Worm (Caenorhabditis elegans) whole organism, L1 larva: ENCODE data around the gene far-5.

Experiments used
- C16A3.4 ChIP-seq: fragments of 150-350 bp; optimal IDR thresholded peaks from 2 replicates; lab custom pipeline; 2014; ENCODE audit warnings: missing biosample characterization, missing genetic modification characterization
- C34B4.2 ChIP-seq: sonication (generic microtip); optimal IDR thresholded peaks from 2 replicates; lab custom pipeline; 2017; ENCODE audit warnings: mild to moderate bottlenecking, missing genetic modification characterization, missing compliant biosample characterization
- Y116A8C.19 ChIP-seq: sonication (generic microtip); optimal IDR thresholded peaks from 2 replicates; lab custom pipeline; 2016; ENCODE audit warnings: missing compliant biosample characterization, missing genetic modification characterization, borderline replicate concordance
- aly-2 ChIP-seq: fragments of 150-350 bp; optimal IDR thresholded peaks from 2 replicates; lab custom pipeline; 2014; ENCODE audit warnings: missing biosample characterization, missing genetic modification characterization
- blmp-1 ChIP-seq: fragments of 150-350 bp; optimal IDR thresholded peaks from 2 replicates; lab custom pipeline; 2014; ENCODE audit warnings: missing biosample characterization, missing genetic modification characterization
- ceh-8 ChIP-seq: fragments of 200-800 bp; sonication (Bioruptor generic); optimal IDR thresholded peaks from 2 replicates; lab custom pipeline; 2018; ENCODE audit warnings: mild to moderate bottlenecking, missing genetic modification characterization, moderate library complexity, missing compliant biosample characterization
- ceh-82 ChIP-seq, 3 experiments: fragments of 150-350 bp in 1 of 3; sonication (generic microtip) in 2 of 3; optimal IDR thresholded peaks; 2 replicates each; lab custom pipeline; 2014 to 2017; ENCODE audit warnings: missing biosample characterization in 3 of 3, missing genetic modification characterization in 3 of 3
- ceh-88 ChIP-seq: fragments of 200-800 bp; sonication (Bioruptor generic); IDR thresholded peaks from 2 replicates; pipeline ENCODE4 v1.3.6; 2022; ENCODE audit warnings: missing genetic modification characterization, missing compliant biosample characterization
- ces-1 ChIP-seq: fragments of 150-350 bp; optimal IDR thresholded peaks from 2 replicates; lab custom pipeline; 2014; ENCODE audit warnings: missing biosample characterization, missing genetic modification reagents, missing genetic modification characterization
- dpl-1 ChIP-seq, 3 experiments: fragments of 150-350 bp in 2 of 3; sonication (generic microtip) in 1 of 3; optimal IDR thresholded peaks; 2 replicates each; lab custom pipeline; 2014 to 2017; ENCODE audit warnings: missing biosample characterization in 3 of 3, missing genetic modification characterization in 3 of 3, missing genetic modification reagents in 3 of 3
- efl-1 ChIP-seq, 4 experiments: fragments of 150-350 bp; optimal IDR thresholded peaks in 3 of 4; peaks in 1 of 4; 1 replicate in 1 of 4; 2 replicates in 3 of 4; lab custom pipeline; 2014; ENCODE audit warnings: missing biosample characterization in 2 of 4, missing genetic modification characterization in 2 of 4, missing genetic modification reagents in 2 of 4
- fkh-10 ChIP-seq: sonication (generic microtip); optimal IDR thresholded peaks from 2 replicates; lab custom pipeline; 2017; ENCODE audit warnings: missing biosample characterization, missing genetic modification reagents, missing genetic modification characterization
- fkh-4 ChIP-seq: sonication (generic microtip); optimal IDR thresholded peaks from 2 replicates; lab custom pipeline; 2016; ENCODE audit warnings: missing compliant biosample characterization, missing genetic modification characterization, borderline replicate concordance
- fos-1 ChIP-seq: fragments of 150-350 bp; optimal IDR thresholded peaks from 2 replicates; lab custom pipeline; 2014; ENCODE audit warnings: missing biosample characterization, missing genetic modification characterization
- grh-1 ChIP-seq: fragments of 200-800 bp; sonication (Bioruptor generic); IDR thresholded peaks from 2 replicates; pipeline ENCODE4 v1.3.6; 2022; ENCODE audit warnings: missing genetic modification reagents, missing genetic modification characterization, missing compliant biosample characterization
- hlh-17 ChIP-seq: fragments of 200-800 bp; sonication (Bioruptor generic); optimal IDR thresholded peaks from 2 replicates; lab custom pipeline; 2018; ENCODE audit warnings: missing genetic modification characterization, mild to moderate bottlenecking, missing compliant biosample characterization, moderate library complexity, borderline replicate concordance
- jun-1 ChIP-seq: fragments of 150-350 bp; optimal IDR thresholded peaks from 2 replicates; lab custom pipeline; 2014; ENCODE audit warnings: missing biosample characterization, missing genetic modification reagents, missing genetic modification characterization
- lin-14 ChIP-seq: fragments of 200-800 bp; sonication (Bioruptor generic); optimal IDR thresholded peaks from 2 replicates; lab custom pipeline; 2018; ENCODE audit warnings: mild to moderate bottlenecking, missing genetic modification characterization, moderate library complexity, missing compliant biosample characterization
- lin-15B ChIP-seq: fragments of 150-350 bp; sonication (generic microtip); optimal IDR thresholded peaks from 3 replicates; lab custom pipeline; 2014; ENCODE audit warnings: missing biosample characterization, missing genetic modification characterization
- lin-35 ChIP-seq, 2 experiments: fragments of 150-350 bp; optimal IDR thresholded peaks; 2 replicates each; lab custom pipeline; 2014; ENCODE audit warnings: missing biosample characterization in 2 of 2, missing genetic modification characterization in 2 of 2, missing genetic modification reagents in 2 of 2
- lsy-2 ChIP-seq, 2 experiments: fragments of 150-350 bp; optimal IDR thresholded peaks; 2 replicates each; lab custom pipeline; 2014; ENCODE audit warnings: missing biosample characterization in 2 of 2, missing genetic modification characterization in 2 of 2
- mab-9 ChIP-seq: fragments of 200-800 bp; sonication (Bioruptor generic); IDR thresholded peaks from 2 replicates; pipeline ENCODE4 v1.3.6; 2022; ENCODE audit warnings: missing genetic modification reagents, missing genetic modification characterization, missing compliant biosample characterization
- mef-2 ChIP-seq: fragments of 150-350 bp; optimal IDR thresholded peaks from 2 replicates; lab custom pipeline; 2014; ENCODE audit warnings: missing biosample characterization, missing genetic modification characterization
- nhr-20 ChIP-seq: sonication (generic microtip); optimal IDR thresholded peaks from 2 replicates; lab custom pipeline; 2016; ENCODE audit warnings: mild to moderate bottlenecking, missing genetic modification characterization, missing compliant biosample characterization
- nhr-47 ChIP-seq: sonication (generic microtip); optimal IDR thresholded peaks from 2 replicates; lab custom pipeline; 2016; ENCODE audit warnings: mild to moderate bottlenecking, missing genetic modification characterization, moderate library complexity, missing compliant biosample characterization
- nhr-71 ChIP-seq: sonication (generic microtip); optimal IDR thresholded peaks from 2 replicates; lab custom pipeline; 2016; ENCODE audit warnings: mild to moderate bottlenecking, missing genetic modification characterization, moderate library complexity, missing compliant biosample characterization
- pag-3 ChIP-seq: sonication (generic microtip); optimal IDR thresholded peaks from 2 replicates; lab custom pipeline; 2017; ENCODE audit warnings: missing genetic modification characterization, mild to moderate bottlenecking, missing compliant biosample characterization, antibody characterized with exemption, borderline replicate concordance; ENCODE audit not compliant: insufficient read depth
- pqm-1 ChIP-seq: sonication (generic microtip); optimal IDR thresholded peaks from 3 replicates; lab custom pipeline; 2017; ENCODE audit warnings: missing biosample characterization, missing genetic modification characterization
- rnt-1 ChIP-seq: sonication (generic microtip); optimal IDR thresholded peaks from 2 replicates; lab custom pipeline; 2016; ENCODE audit warnings: mild to moderate bottlenecking, missing genetic modification characterization, moderate library complexity, missing compliant biosample characterization
- skn-1 ChIP-seq: fragments of 150-350 bp; optimal IDR thresholded peaks from 2 replicates; lab custom pipeline; 2014; ENCODE audit warnings: missing biosample characterization, missing genetic modification characterization
- snpc-4 ChIP-seq: fragments of 150-350 bp; optimal IDR thresholded peaks from 2 replicates; lab custom pipeline; 2014; ENCODE audit warnings: missing biosample characterization, missing genetic modification characterization
- snu-23 ChIP-seq: sonication (generic microtip); optimal IDR thresholded peaks from 2 replicates; lab custom pipeline; 2016; ENCODE audit warnings: missing genetic modification characterization, missing compliant biosample characterization
- sup-37 ChIP-seq: fragments of 200-800 bp; sonication (Bioruptor generic); optimal IDR thresholded peaks from 2 replicates; lab custom pipeline; 2018; ENCODE audit warnings: mild to moderate bottlenecking, missing genetic modification characterization, missing compliant biosample characterization
- swsn-7 ChIP-seq: sonication (generic microtip); optimal IDR thresholded peaks from 2 replicates; lab custom pipeline; 2016; ENCODE audit warnings: missing genetic modification characterization, missing compliant biosample characterization
- tbx-2 ChIP-seq: sonication (generic microtip); optimal IDR thresholded peaks from 2 replicates; lab custom pipeline; 2016; ENCODE audit warnings: missing genetic modification characterization, missing compliant biosample characterization
- unc-62 ChIP-seq: fragments of 150-350 bp; optimal IDR thresholded peaks from 2 replicates; lab custom pipeline; 2014; ENCODE audit warnings: missing biosample characterization, missing genetic modification reagents, missing genetic modification characterization
- unc-86 ChIP-seq: sonication (generic microtip); optimal IDR thresholded peaks from 2 replicates; lab custom pipeline; 2016; ENCODE audit warnings: missing genetic modification characterization, missing compliant biosample characterization
- unc-98 ChIP-seq: fragments of 200-800 bp; sonication (Bioruptor generic); IDR thresholded peaks from 2 replicates; pipeline ENCODE4 v1.3.6; 2022; ENCODE audit warnings: missing genetic modification characterization, missing compliant biosample characterization
- xbp-1 ChIP-seq: sonication (generic microtip); optimal IDR thresholded peaks from 2 replicates; lab custom pipeline; 2016; ENCODE audit warnings: missing genetic modification characterization, missing compliant biosample characterization
- ztf-4 ChIP-seq: fragments of 150-350 bp; optimal IDR thresholded peaks from 2 replicates; lab custom pipeline; 2014; ENCODE audit warnings: missing biosample characterization, missing genetic modification characterization

Gene far-5

DNA sequence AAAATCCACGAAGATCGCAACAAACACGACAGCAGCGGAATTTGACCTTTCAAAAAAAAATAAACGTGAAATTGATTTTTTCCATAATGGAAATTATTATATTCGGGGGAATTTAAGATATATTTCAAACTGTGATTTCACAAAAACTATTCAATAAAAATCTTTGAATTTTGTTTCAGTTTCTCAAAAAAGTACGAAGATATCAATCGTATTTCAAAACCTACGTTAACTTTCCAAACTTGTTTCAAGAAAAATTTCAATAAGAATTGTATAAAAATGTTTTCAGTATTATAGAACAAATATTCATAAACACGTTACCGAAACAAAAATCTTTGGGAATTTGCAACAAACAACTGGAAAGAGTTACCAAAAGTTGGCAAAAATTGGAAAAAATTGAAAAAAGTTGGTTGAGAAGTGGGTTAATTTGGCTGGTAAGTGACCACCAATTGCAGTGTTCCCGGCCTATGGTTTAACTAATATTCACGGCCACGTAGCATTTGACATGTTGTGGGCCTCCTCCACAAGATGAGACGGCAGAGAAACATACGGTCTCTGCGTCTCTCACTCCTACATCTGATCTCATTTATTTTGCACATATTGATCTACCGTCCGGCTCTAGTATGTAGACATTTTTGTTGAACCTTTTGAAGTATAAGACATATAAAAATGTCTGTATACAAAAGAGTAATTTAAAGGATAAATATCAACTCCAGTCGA lies 44.4 kb upstream of the far-5 start, which contains the start of the genes T16G1.9 and T16G1.18 (continued):
- TF ChIP-seq aly-2 (no peak), nhr-20 (peak; percentile 25), lin-15B (tag; lab: Kevin White, UChicago) (peak; percentile 12), ceh-8 (GFP tag; lab: Kevin White, UChicago) (no peak), ztf-4 (no peak), snu-23 (GFP tag; lab: Kevin White, UChicago) (peak; percentile 56), unc-98 (no peak), lin-35 (GFP tag; optimal IDR thresholded peaks at IDR 0.05; lab: Kevin White, UChicago) (peak; percentile 52 to 56), ces-1 (GFP tag; lab: Kevin White, UChicago) (no peak), grh-1 (GFP tag; lab: Robert Waterston, UW) (no peak), mab-9 (GFP tag; lab: Robert Waterston, UW) (no peak), pag-3 (no peak), unc-62 (GFP tag; lab: Kevin White, UChicago) (no peak), sup-37 (GFP tag; lab: Kevin White, UChicago) (no peak), swsn-7 (tag; lab: Kevin White, UChicago) (peak; percentile 19)

- TF ChIP-seq efl-1 (optimal IDR thresholded peaks at IDR 0.05; lab: Kevin White, UChicago) (peak; percentile 30 to 41), efl-1 (GFP tag; optimal IDR thresholded peaks at IDR 0.05 in 1 of 2; lab: Kevin White, UChicago) (peak in 1 of 2 experiments; percentile 18), lin-14 (peak; percentile 32), ceh-88 (GFP tag; lab: Robert Waterston, UW) (no peak), nhr-71 (peak; percentile 30), lin-35 (GFP tag; optimal IDR thresholded peaks at IDR 0.05; lab: Kevin White, UChicago) (peak; percentile 33 to 48), ceh-82 (tag; optimal IDR thresholded peaks at IDR 0.05; lab: Kevin White, UChicago) (peak in 1 of 3 experiments; percentile 12), pqm-1 (tag; lab: Kevin White, UChicago) (no peak), xbp-1 (tag; lab: Kevin White, UChicago) (peak; percentile 33), swsn-7 (tag; lab: Kevin White, UChicago) (peak; percentile 1), skn-1 (tag; lab: Kevin White, UChicago) (no peak), C16A3.4 (tag; lab: Kevin White, UChicago) (peak; percentile 2), fkh-10 (GFP tag; lab: Kevin White, UChicago) (no peak), jun-1 (tag; lab: Kevin White, UChicago) (no peak), rnt-1 (tag; lab: Kevin White, UChicago) (peak; percentile 49), snu-23 (GFP tag; lab: Kevin White, UChicago) (peak; percentile 43), dpl-1 (GFP tag; optimal IDR thresholded peaks at IDR 0.05; lab: Kevin White, UChicago) (peak in 2 of 3 experiments; percentile 24 to 66), Y116A8C.19 (tag; lab: Kevin White, UChicago) (no peak), hlh-17 (GFP tag; lab: Kevin White, UChicago) (no peak), unc-86 (tag; lab: Kevin White, UChicago) (no peak), blmp-1 (tag; lab: Kevin White, UChicago) (peak; percentile 28), lsy-2 (tag; optimal IDR thresholded peaks at IDR 0.05; lab: Kevin White, UChicago) (peak; percentile 26 to 56), nhr-47 (tag; lab: Kevin White, UChicago) (peak; percentile 15)
Measured at ce11 chrV:12952287-12952686, 43.1 kb upstream of the far-5 start, which contains the start of gene pqn-68. Gene pqn-68 (plus strand): TSS chrV:12952636.

ce11 chrV:12953702-12954101 lies 41.7 kb upstream of the far-5 start, which contains the start of gene eif-3.K:
Gene eif-3.K (plus strand): TSS chrV:12954002.
- no peak for TF ChIP-seq C34B4.2 (tag; lab: Kevin White, UChicago)
- no peak for TF ChIP-seq unc-98
- no peak for TF ChIP-seq tbx-2 (tag; lab: Kevin White, UChicago)
- TF ChIP-seq snpc-4 (tag; lab: Kevin White, UChicago), result no peak
- no peak for TF ChIP-seq mef-2 (tag; lab: Kevin White, UChicago)
- no peak for TF ChIP-seq ceh-82 (tag; optimal IDR thresholded peaks at IDR 0.05; lab: Kevin White, UChicago)
- no peak for TF ChIP-seq nhr-20
- TF ChIP-seq fkh-4 (tag; lab: Kevin White, UChicago), result no peak
- TF ChIP-seq sup-37 (GFP tag; lab: Kevin White, UChicago), result no peak
- no peak for TF ChIP-seq hlh-17 (GFP tag; lab: Kevin White, UChicago)
- no peak for TF ChIP-seq mab-9 (GFP tag; lab: Robert Waterston, UW)
- no peak for TF ChIP-seq fos-1 (tag; lab: Kevin White, UChicago)
- TF ChIP-seq ces-1 (GFP tag; lab: Kevin White, UChicago), result no peak
- TF ChIP-seq aly-2, result no peak
